Fruit fly (Drosophila melanogaster): ENCODE measurements around the gene sinah.

Gene sinah

dm6 chr3L:16865123-16865831 lies 6.4 kb downstream of the sinah start, which contains the start of gene Lmpt (continued):
- TF ChIP-seq net (GFP tag; optimal IDR thresholded peaks at IDR 0.05) (no peak), cyc (GFP tag; optimal IDR thresholded peaks at IDR 0.05) (no peak), Ets96B (tag; optimal IDR thresholded peaks at IDR 0.05) (no peak), Sox15 (GFP tag; optimal IDR thresholded peaks at IDR 0.05) (no peak), CG15336 (GFP tag; IDR thresholded peaks at IDR 0.05) (0 out of 2 replicates have a peak, but pooled peaks have one; percentile 33), fkh (GFP tag; optimal IDR thresholded peaks at IDR 0.05) (no peak), CG11902 (GFP tag; optimal IDR thresholded peaks at IDR 0.05) (no peak), fd59A (GFP tag; optimal IDR thresholded peaks at IDR 0.05) (no peak), svp (GFP tag) (no peak), CG34406 (GFP tag; optimal IDR thresholded peaks at IDR 0.05) (no peak), CG10669 (GFP tag; optimal IDR thresholded peaks at IDR 0.05) (no peak), esn (GFP tag; optimal IDR thresholded peaks at IDR 0.05) (peak; percentile 30), pdm3 (GFP tag; optimal IDR thresholded peaks at IDR 0.05) (no peak), Lpt (GFP tag; optimal IDR thresholded peaks at IDR 0.05) (peak; percentile 5), Met (GFP tag; optimal IDR thresholded peaks at IDR 0.05) (no peak), CG6163 (GFP tag; IDR thresholded peaks at IDR 0.05) (peak; percentile 19; the same call in 1 of the 3 replicates), Sox102F (GFP tag; optimal IDR thresholded peaks at IDR 0.05) (no peak), eg (GFP tag; IDR thresholded peaks at IDR 0.05) (0 out of 3 replicates have a peak, but pooled peaks have one; percentile 9), CG31627 (GFP tag; optimal IDR thresholded peaks at IDR 0.05) (no peak), CG6854 (GFP tag; optimal IDR thresholded peaks at IDR 0.05) (no peak), Hr39 (GFP tag; optimal IDR thresholded peaks at IDR 0.05) (no peak), Eip75B (GFP tag; optimal IDR thresholded peaks at IDR 0.05) (no peak), CG11294 (GFP tag; IDR thresholded peaks at IDR 0.05) (no peak), CG3919 (GFP tag; optimal IDR thresholded peaks at IDR 0.05) (no peak), CG6792 (GFP tag; optimal IDR thresholded peaks at IDR 0.05) (no peak), vri (GFP tag; optimal IDR thresholded peaks at IDR 0.05) (no peak), lz (GFP tag; optimal IDR thresholded peaks at IDR 0.05) (no peak), Eip93F (GFP tag; optimal IDR thresholded peaks at IDR 0.05) (no peak), CG6276 (GFP tag; optimal IDR thresholded peaks at IDR 0.05) (no peak), CG6808 (GFP tag; optimal IDR thresholded peaks at IDR 0.05) (no peak)

dm6 chr3L:16865832-16866163 lies 6.9 kb downstream of the sinah start:
- no peak for TF ChIP-seq CG9139 (GFP tag; optimal IDR thresholded peaks at IDR 0.05)
- no peak for TF ChIP-seq pdm3 (GFP tag; optimal IDR thresholded peaks at IDR 0.05)

dm6 chr3L:16867190-16867589 lies 8.3 kb downstream of the sinah start:
- TF ChIP-seq Eip75B (GFP tag; optimal IDR thresholded peaks at IDR 0.05) (no peak), Smox (GFP tag; optimal IDR thresholded peaks at IDR 0.05) (no peak), vri (GFP tag; optimal IDR thresholded peaks at IDR 0.05) (peak; percentile 77)

- TF ChIP-seq esn (GFP tag; optimal IDR thresholded peaks at IDR 0.05), result no peak
- TF ChIP-seq CG6276 (GFP tag; optimal IDR thresholded peaks at IDR 0.05), result peak; percentile 5
- TF ChIP-seq fkh (GFP tag; optimal IDR thresholded peaks at IDR 0.05), result no peak
- TF ChIP-seq Eip78C (GFP tag), result no peak
- peak; percentile 20 for TF ChIP-seq CG32006 (GFP tag; optimal IDR thresholded peaks at IDR 0.05)
- no peak for TF ChIP-seq CG3919 (GFP tag; optimal IDR thresholded peaks at IDR 0.05)
- peak in 1 of 2 experiments; percentile 12 for TF ChIP-seq salr (GFP tag; optimal IDR thresholded peaks at IDR 0.05)
These were observed 11.8 kb downstream of the sinah start for dm6 chr3L:16870723-16871137.
